Worm (Caenorhabditis elegans) whole organism, mixed stage, embryonic: ENCODE measurements around the gene col-106.

Source experiments
- ces-1 ChIP-seq: fragments of 150-350 bp; optimal IDR thresholded peaks from 2 replicates; lab custom pipeline; 2014; ENCODE audit warnings: missing biosample characterization, missing genetic modification reagents, missing genetic modification characterization
- elt-3 ChIP-seq: fragments of 150-350 bp; optimal IDR thresholded peaks from 2 replicates; lab custom pipeline; 2014; ENCODE audit warnings: missing biosample characterization, missing genetic modification characterization
- lin-13 ChIP-seq: fragments of 150-350 bp; optimal IDR thresholded peaks from 2 replicates; lab custom pipeline; 2014; ENCODE audit warnings: missing biosample characterization, missing genetic modification characterization
- mab-5 ChIP-seq: fragments of 150-350 bp; optimal IDR thresholded peaks from 2 replicates; lab custom pipeline; 2014; ENCODE audit warnings: missing biosample characterization, missing genetic modification characterization
- nhr-2 ChIP-seq: fragments of 150-350 bp; optimal IDR thresholded peaks from 2 replicates; lab custom pipeline; 2014; ENCODE audit warnings: missing biosample characterization, missing genetic modification characterization
- tbx-8 ChIP-seq: fragments of 200-800 bp; sonication (Bioruptor generic); optimal IDR thresholded peaks from 2 replicates; lab custom pipeline; 2018; ENCODE audit warnings: mild to moderate bottlenecking, missing genetic modification characterization, moderate library complexity, missing compliant biosample characterization
- unc-39 ChIP-seq: fragments of 150-350 bp; optimal IDR thresholded peaks from 2 replicates; lab custom pipeline; 2014; ENCODE audit warnings: missing biosample characterization, missing genetic modification characterization
- zip-8 ChIP-seq: fragments of 150-350 bp; optimal IDR thresholded peaks from 2 replicates; lab custom pipeline; 2014; ENCODE audit warnings: missing biosample characterization, missing genetic modification characterization

- TF ChIP-seq elt-3 (tag; lab: Kevin White, UChicago) (no peak), ces-1 (GFP tag; lab: Kevin White, UChicago) (peak; percentile 81), tbx-8 (GFP tag; lab: Kevin White, UChicago) (no peak), mab-5 (tag; lab: Kevin White, UChicago) (peak; percentile 10), unc-39 (tag; lab: Kevin White, UChicago) (no peak), nhr-2 (no peak), zip-8 (tag; lab: Kevin White, UChicago) (no peak), lin-13 (tag; lab: Kevin White, UChicago) (peak; percentile 86)
Observed at ce11 chrIV:1419795-1420509, 40.6 kb downstream of the col-106 start, which contains the start of gene Y77E11A.7.
